Worm (Caenorhabditis elegans): ENCODE measurements around the gene F54A3.5.

ce11 chrII:2219880-2220279, 5.6 kb downstream of the F54A3.5 start, which contains the start of gene Y59C2A.3:
- TF ChIP-seq unc-62 (GFP tag; optimal IDR thresholded peaks at IDR 0.05) (no peak), nhr-237 (tag; optimal IDR thresholded peaks at IDR 0.05) (no peak), lin-39 (tag; optimal IDR thresholded peaks at IDR 0.05) (peak; percentile 83)

Measured in whole organism, L3 larva.